Worm (Caenorhabditis elegans): ENCODE measurements around the gene F39E9.6.

The F39E9.6 gene

ce11 chrII:3277686-3278085 is 35.7 kb downstream of the F39E9.6 start, which contains the start of gene F02E11.4:
Gene F02E11.4, minus strand, starts transcription at chrII:3277786.
- no peak for TF ChIP-seq R02D3.7 (tag; optimal IDR thresholded peaks at IDR 0.05)
- no peak for TF ChIP-seq ceh-16 (tag; optimal IDR thresholded peaks at IDR 0.05)
- no peak for TF ChIP-seq unc-55 (GFP tag; optimal IDR thresholded peaks at IDR 0.05)
- TF ChIP-seq nhr-21 (tag; optimal IDR thresholded peaks at IDR 0.05), result no peak
- no peak for TF ChIP-seq nhr-12 (tag; optimal IDR thresholded peaks at IDR 0.05)
- no peak for TF ChIP-seq ama-1 (optimal IDR thresholded peaks at IDR 0.05)
- no peak for TF ChIP-seq skn-1 (tag; optimal IDR thresholded peaks at IDR 0.05)
- TF ChIP-seq ceh-82 (tag; optimal IDR thresholded peaks at IDR 0.05), result no peak

ce11 chrII:3274923-3275322 is 38.4 kb downstream of the F39E9.6 start, which contains the start of gene F02E11.3:
Gene F02E11.3, minus strand, starts transcription at chrII:3275023.
- TF ChIP-seq nhr-6 (tag; optimal IDR thresholded peaks at IDR 0.05) (no peak), ztf-11 (tag; optimal IDR thresholded peaks at IDR 0.05) (no peak), mbf-1 (tag; optimal IDR thresholded peaks at IDR 0.05) (no peak), nhr-10 (tag; optimal IDR thresholded peaks at IDR 0.05) (no peak), F13H6.1 (tag; optimal IDR thresholded peaks at IDR 0.05) (no peak), snpc-4 (tag; optimal IDR thresholded peaks at IDR 0.05) (no peak), nhr-129 (tag; optimal IDR thresholded peaks at IDR 0.05) (no peak), peb-1 (tag; optimal IDR thresholded peaks at IDR 0.05) (no peak), unc-55 (GFP tag; optimal IDR thresholded peaks at IDR 0.05) (no peak), lsy-2 (tag; optimal IDR thresholded peaks at IDR 0.05) (no peak), nhr-11 (tag; optimal IDR thresholded peaks at IDR 0.05) (no peak), lin-11 (tag; optimal IDR thresholded peaks at IDR 0.05) (no peak), lin-13 (GFP tag; optimal IDR thresholded peaks at IDR 0.05) (no peak), ztf-4 (tag; optimal IDR thresholded peaks at IDR 0.05) (no peak), C34F6.9 (tag; optimal IDR thresholded peaks at IDR 0.05) (no peak)

DNA sequence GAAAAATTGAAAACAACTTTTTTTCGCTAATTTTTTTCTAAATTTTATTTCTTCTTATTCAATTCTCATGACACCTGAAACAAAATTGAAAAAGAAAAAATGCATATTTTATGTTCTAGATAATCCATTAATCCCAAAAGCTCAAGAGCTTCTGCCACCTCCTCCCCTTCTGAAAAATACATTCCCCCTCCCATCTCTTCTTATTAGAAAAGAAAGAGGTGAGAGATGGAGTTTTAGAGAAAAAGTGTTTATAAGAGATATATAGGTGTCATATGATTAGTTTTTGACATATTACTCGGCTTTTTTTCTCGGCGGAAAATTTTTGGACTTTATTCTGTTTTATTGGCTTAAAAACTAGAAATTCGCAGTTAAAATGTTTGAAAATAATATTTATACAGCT is 42.7 kb downstream of the F39E9.6 start:
- TF ChIP-seq lsy-2 (tag; optimal IDR thresholded peaks at IDR 0.05), result peak in 1 of 2 experiments; percentile 38
- peak; percentile 66 for TF ChIP-seq C34F6.9 (tag; optimal IDR thresholded peaks at IDR 0.05)
- TF ChIP-seq crh-2 (tag; optimal IDR thresholded peaks at IDR 0.05), result no peak
- no peak for TF ChIP-seq nhr-77 (tag; optimal IDR thresholded peaks at IDR 0.05)
- TF ChIP-seq unc-55 (GFP tag; optimal IDR thresholded peaks at IDR 0.05), result peak; percentile 66
- no peak for TF ChIP-seq unc-39 (tag; optimal IDR thresholded peaks at IDR 0.05)

- TF ChIP-seq gmeb-1 (tag; optimal IDR thresholded peaks at IDR 0.05), result no peak
- TF ChIP-seq crh-2 (tag; optimal IDR thresholded peaks at IDR 0.05), result peak; percentile 12
These were observed 45.5 kb downstream of the F39E9.6 start for ce11 chrII:3267815-3268214.

DNA sequence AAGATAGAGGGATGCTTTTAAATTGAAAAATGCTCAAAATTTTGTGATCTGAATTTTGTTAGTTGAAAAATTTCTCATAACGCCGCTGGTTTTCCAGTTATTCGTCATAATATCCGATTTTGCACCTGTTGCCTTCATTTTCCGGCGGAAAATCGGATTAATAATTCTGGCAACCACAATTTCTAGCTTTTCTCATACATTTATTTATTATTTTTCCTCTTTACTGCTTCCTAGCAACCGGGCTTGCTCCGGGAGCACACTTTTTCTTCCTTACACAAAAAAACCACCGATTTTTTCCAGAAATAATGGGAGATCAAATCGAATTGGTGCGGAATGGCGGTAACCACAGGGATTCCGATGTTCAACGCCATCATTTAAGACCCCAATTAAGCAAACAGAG is 46.0 kb downstream of the F39E9.6 start, which contains the start of gene F02E11.7:
F02E11.7 (plus strand) TSS at position 301 of the 400 bp plus-strand sequence.
- TF ChIP-seq mdl-1 (tag; optimal IDR thresholded peaks at IDR 0.05), result no peak
- TF ChIP-seq alr-1 (tag; optimal IDR thresholded peaks at IDR 0.05), result no peak
- no peak for TF ChIP-seq elt-3 (tag; optimal IDR thresholded peaks at IDR 0.05)
- no peak for TF ChIP-seq unc-55 (GFP tag; optimal IDR thresholded peaks at IDR 0.05)
- TF ChIP-seq ztf-1 (GFP tag; conservative IDR thresholded peaks at IDR 0.05), result no peak
- no peak for TF ChIP-seq blmp-1 (tag; optimal IDR thresholded peaks at IDR 0.05; ENCODE audit: insufficient read depth)
- TF ChIP-seq ceh-16 (tag; optimal IDR thresholded peaks at IDR 0.05), result no peak
- no peak for TF ChIP-seq nhr-21 (tag; optimal IDR thresholded peaks at IDR 0.05)
- TF ChIP-seq sma-3 (GFP tag; optimal IDR thresholded peaks at IDR 0.05), result no peak
- TF ChIP-seq gmeb-1 (tag; optimal IDR thresholded peaks at IDR 0.05), result no peak
- TF ChIP-seq fos-1 (tag; optimal IDR thresholded peaks at IDR 0.05), result no peak
- no peak for TF ChIP-seq aly-2 (tag; optimal IDR thresholded peaks at IDR 0.05)
- no peak for TF ChIP-seq lin-13 (GFP tag; optimal IDR thresholded peaks at IDR 0.05)
- no peak for TF ChIP-seq ztf-4 (tag; optimal IDR thresholded peaks at IDR 0.05)
- TF ChIP-seq nhr-23 (tag; optimal IDR thresholded peaks at IDR 0.05), result no peak
- no peak for TF ChIP-seq unc-39 (tag; optimal IDR thresholded peaks at IDR 0.05)

ce11 chrII:3264704-3265103 is 48.6 kb downstream of the F39E9.6 start:
- no peak for TF ChIP-seq mab-5 (tag; optimal IDR thresholded peaks at IDR 0.05)
- no peak for TF ChIP-seq unc-62 (GFP tag; optimal IDR thresholded peaks at IDR 0.05)
- no peak for TF ChIP-seq ztf-1 (GFP tag; conservative IDR thresholded peaks at IDR 0.05)
- TF ChIP-seq nhr-23 (tag; optimal IDR thresholded peaks at IDR 0.05), result no peak
- TF ChIP-seq skn-1 (tag; optimal IDR thresholded peaks at IDR 0.05), result no peak
- no peak for TF ChIP-seq gmeb-1 (tag; optimal IDR thresholded peaks at IDR 0.05)

Data from whole organism, L2 larva.